Fruit fly (Drosophila melanogaster) whole organism, adult: ENCODE results near the gene CG43844.

ENCODE experiments used
- CG11617 ChIP-seq: fragments of 200-800 bp; sonication (Bioruptor generic); optimal IDR thresholded peaks from 2 replicates; lab custom pipeline; 2017; ENCODE audit warnings: mild to moderate bottlenecking, missing biosample characterization, missing genetic modification reagents, missing genetic modification characterization
- CG12768 ChIP-seq: fragments of 200-800 bp; sonication (Bioruptor generic); optimal IDR thresholded peaks from 2 replicates; lab custom pipeline; 2017; ENCODE audit warnings: missing biosample characterization, missing genetic modification characterization, mild to moderate bottlenecking, moderate library complexity, missing genetic modification reagents
- CG14711 ChIP-seq: fragments of 200-800 bp; sonication (Bioruptor generic); optimal IDR thresholded peaks from 2 replicates; lab custom pipeline; 2018; ENCODE audit warnings: missing biosample characterization, mild to moderate bottlenecking, missing genetic modification characterization, moderate library complexity
- CG5204 ChIP-seq: fragments of 200-800 bp; sonication (Bioruptor generic); optimal IDR thresholded peaks from 2 replicates; lab custom pipeline; 2016; ENCODE audit warnings: missing biosample characterization, missing genetic modification characterization
- CG7045 ChIP-seq: fragments of 200-800 bp; sonication (Bioruptor generic); optimal IDR thresholded peaks from 2 replicates; lab custom pipeline; 2017; ENCODE audit warnings: missing biosample characterization, mild to moderate bottlenecking, missing genetic modification characterization
- CG7101 ChIP-seq: fragments of 200-800 bp; sonication (Bioruptor generic); optimal IDR thresholded peaks from 2 replicates; lab custom pipeline; 2018; ENCODE audit warnings: missing biosample characterization, mild to moderate bottlenecking, missing genetic modification characterization, moderate library complexity
- Crg-1 ChIP-seq: fragments of 200-800 bp; sonication (Bioruptor generic); optimal IDR thresholded peaks from 2 replicates; lab custom pipeline; 2016; ENCODE audit warnings: missing biosample characterization, missing genetic modification characterization
- Hr96 ChIP-seq: fragments of 200-800 bp; sonication (Bioruptor generic); optimal IDR thresholded peaks from 2 replicates; lab custom pipeline; 2016; ENCODE audit warnings: missing biosample characterization, missing genetic modification characterization
- bab1 ChIP-seq: fragments of 200-800 bp; sonication (Bioruptor generic); optimal IDR thresholded peaks from 3 replicates; lab custom pipeline; 2019; ENCODE audit warnings: missing biosample characterization, mild to moderate bottlenecking, missing genetic modification characterization, moderate library complexity
- ovo ChIP-seq: fragments of 200-800 bp; sonication (Bioruptor generic); optimal IDR thresholded peaks from 2 replicates; lab custom pipeline; 2016; ENCODE audit warnings: missing biosample characterization, missing genetic modification characterization
- pad ChIP-seq: fragments of 200-800 bp; sonication (Bioruptor generic); optimal IDR thresholded peaks from 3 replicates; lab custom pipeline; 2017; ENCODE audit warnings: missing biosample characterization, missing genetic modification characterization, mild to moderate bottlenecking, moderate library complexity, missing genetic modification reagents
- tj ChIP-seq: fragments of 200-800 bp; sonication (Bioruptor generic); optimal IDR thresholded peaks from 3 replicates; lab custom pipeline; 2017; ENCODE audit warnings: missing biosample characterization, mild to moderate bottlenecking, missing genetic modification characterization, moderate library complexity
- toe ChIP-seq: fragments of 200-800 bp; sonication (Bioruptor generic); optimal IDR thresholded peaks from 2 replicates; lab custom pipeline; 2016; ENCODE audit warnings: missing biosample characterization, missing genetic modification characterization

DNA sequence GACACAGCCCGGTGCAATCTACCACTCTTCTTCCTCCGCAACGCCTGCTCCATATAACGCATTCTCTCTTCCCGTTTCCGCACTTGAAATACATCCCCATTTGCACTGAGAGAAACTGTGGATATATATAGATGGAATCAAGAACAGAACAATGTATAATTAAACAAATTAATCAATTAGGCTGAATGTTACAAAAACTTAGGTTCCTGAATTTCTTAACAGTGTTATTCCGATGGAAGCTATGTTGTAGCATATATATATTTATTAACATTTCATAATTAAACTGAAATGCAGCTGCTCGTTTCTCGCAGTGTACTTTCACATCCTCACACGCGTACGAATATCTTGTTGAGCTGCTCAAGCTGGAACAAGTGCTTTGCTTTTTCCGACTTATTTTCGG is 29.8 kb upstream of the CG43844 start:
- TF ChIP-seq CG14711 (no peak), tj (GFP tag; lab: Kevin White, UChicago) (no peak), Hr96 (GFP tag; lab: Kevin White, UChicago) (no peak), CG5204 (no peak), bab1 (GFP tag; lab: Kevin White, UChicago) (no peak), CG11617 (GFP tag; lab: Kevin White, UChicago) (no peak), ovo (no peak), pad (GFP tag; lab: Kevin White, UChicago) (no peak), CG7101 (tag; lab: Kevin White, UChicago) (no peak), toe (no peak), CG7045 (GFP tag; lab: Kevin White, UChicago) (no peak), Crg-1 (GFP tag; lab: Kevin White, UChicago) (no peak), CG12768 (GFP tag; lab: Kevin White, UChicago) (no peak)
